Worm (Caenorhabditis elegans): ENCODE data around the gene C10A4.1.

C10A4.1 gene

ce11 chrX:7445734-7446133, 29.6 kb downstream of the C10A4.1 start (continued):
- TF ChIP-seq tra-1 (GFP tag; IDR thresholded peaks at IDR 0.05) (peak; percentile 68; the same call in 1 of the 2 replicates), attf-4 (tag; optimal IDR thresholded peaks at IDR 0.05) (no peak), cey-2 (tag; optimal IDR thresholded peaks at IDR 0.05; ENCODE audit: borderline replicate concordance, insufficient read depth) (no peak), ama-1 (optimal IDR thresholded peaks at IDR 0.05) (no peak), jun-1 (tag; optimal IDR thresholded peaks at IDR 0.05) (no peak), ZK546.5 (tag; optimal IDR thresholded peaks at IDR 0.05) (no peak), lin-38 (GFP tag; IDR thresholded peaks at IDR 0.05) (no peak), nhr-111 (GFP tag; optimal IDR thresholded peaks at IDR 0.05) (no peak), lim-7 (GFP tag; IDR thresholded peaks at IDR 0.05) (no peak), snpc-1.2 (GFP tag; IDR thresholded peaks at IDR 0.05) (no peak), lsy-2 (tag; optimal IDR thresholded peaks at IDR 0.05) (no peak), R02D3.7 (tag; optimal IDR thresholded peaks at IDR 0.05) (no peak), nhr-77 (tag; optimal IDR thresholded peaks at IDR 0.05) (peak; percentile 7), lir-3 (tag; optimal IDR thresholded peaks at IDR 0.05) (no peak), ces-1 (GFP tag; optimal IDR thresholded peaks at IDR 0.05) (no peak), php-3 (GFP tag; IDR thresholded peaks at IDR 0.05) (0 out of 2 replicates have a peak, but pooled peaks have one; percentile 30), nhr-48 (tag; optimal IDR thresholded peaks at IDR 0.05) (peak; percentile 32), spr-1 (tag; optimal IDR thresholded peaks at IDR 0.05) (no peak), pqm-1 (tag; optimal IDR thresholded peaks at IDR 0.05) (peak; percentile 31), nhr-11 (tag; optimal IDR thresholded peaks at IDR 0.05) (no peak), zip-2 (tag; optimal IDR thresholded peaks at IDR 0.05) (no peak), Y5F2A.4 (GFP tag; optimal IDR thresholded peaks at IDR 0.05) (no peak), lin-13 (GFP tag; optimal IDR thresholded peaks at IDR 0.05) (no peak), egl-27 (tag; optimal IDR thresholded peaks at IDR 0.05) (no peak), sdz-12 (GFP tag; optimal IDR thresholded peaks at IDR 0.05) (no peak), mxl-3 (GFP tag; optimal IDR thresholded peaks at IDR 0.05) (no peak), ZK337.2 (GFP tag; IDR thresholded peaks at IDR 0.05) (no peak), F10B5.3 (tag; optimal IDR thresholded peaks at IDR 0.05) (no peak), mep-1 (tag; optimal IDR thresholded peaks at IDR 0.05) (no peak), mxl-2 (GFP tag; conservative IDR thresholded peaks at IDR 0.05) (0 out of 2 replicates have a peak, but pooled peaks have one; percentile 43), aly-2 (tag; optimal IDR thresholded peaks at IDR 0.05) (no peak), dmd-6 (GFP tag; IDR thresholded peaks at IDR 0.05) (peak; percentile 89), madf-5 (GFP tag; IDR thresholded peaks at IDR 0.05) (no peak), dmd-9 (GFP tag; IDR thresholded peaks at IDR 0.05) (no peak), hif-1 (tag; optimal IDR thresholded peaks at IDR 0.05) (peak; percentile 91 to 94), ceh-32 (tag; optimal IDR thresholded peaks at IDR 0.05; ENCODE audit: poor library complexity) (no peak), lin-39 (tag; optimal IDR thresholded peaks at IDR 0.05) (no peak), lin-29 (GFP tag; IDR thresholded peaks at IDR 0.05) (no peak), zfp-2 (tag; optimal IDR thresholded peaks at IDR 0.05) (no peak), unc-130 (GFP tag; optimal IDR thresholded peaks at IDR 0.05) (no peak), nhr-28 (tag; optimal IDR thresholded peaks at IDR 0.05) (peak; percentile 89), hmg-1.1 (GFP tag; IDR thresholded peaks at IDR 0.05) (no peak), mdt-29 (GFP tag; IDR thresholded peaks at IDR 0.05) (peak; percentile 43; the same call in 1 of the 2 replicates)

DNA sequence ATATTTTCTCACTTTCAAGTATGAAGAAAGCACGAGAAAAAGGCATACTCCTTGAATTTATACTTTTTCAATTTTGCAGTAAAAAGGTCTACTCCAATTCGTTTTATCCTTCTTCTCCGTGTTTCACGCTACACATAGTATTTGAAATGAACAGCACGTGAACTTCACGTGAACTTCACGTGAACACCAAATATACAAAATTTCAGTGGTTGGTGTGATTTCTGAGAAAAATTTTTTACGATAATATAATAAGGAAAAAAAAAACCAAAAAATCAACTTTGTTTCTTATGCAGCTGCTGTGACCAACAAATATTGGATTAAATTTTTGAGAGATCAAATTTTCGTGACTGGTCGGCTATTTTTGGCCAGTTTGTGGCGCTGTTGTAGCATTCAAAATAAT, 30.3 kb downstream of the C10A4.1 start:
- TF ChIP-seq nhr-28 (tag; optimal IDR thresholded peaks at IDR 0.05): peak; percentile 2
- TF ChIP-seq zip-2 (tag; optimal IDR thresholded peaks at IDR 0.05): no peak
- peak; percentile 97 for TF ChIP-seq mxl-2 (GFP tag; conservative IDR thresholded peaks at IDR 0.05)
